Fruit fly (Drosophila melanogaster): Measurements from ENCODE around the gene PH4alphaNE2.

DNA sequence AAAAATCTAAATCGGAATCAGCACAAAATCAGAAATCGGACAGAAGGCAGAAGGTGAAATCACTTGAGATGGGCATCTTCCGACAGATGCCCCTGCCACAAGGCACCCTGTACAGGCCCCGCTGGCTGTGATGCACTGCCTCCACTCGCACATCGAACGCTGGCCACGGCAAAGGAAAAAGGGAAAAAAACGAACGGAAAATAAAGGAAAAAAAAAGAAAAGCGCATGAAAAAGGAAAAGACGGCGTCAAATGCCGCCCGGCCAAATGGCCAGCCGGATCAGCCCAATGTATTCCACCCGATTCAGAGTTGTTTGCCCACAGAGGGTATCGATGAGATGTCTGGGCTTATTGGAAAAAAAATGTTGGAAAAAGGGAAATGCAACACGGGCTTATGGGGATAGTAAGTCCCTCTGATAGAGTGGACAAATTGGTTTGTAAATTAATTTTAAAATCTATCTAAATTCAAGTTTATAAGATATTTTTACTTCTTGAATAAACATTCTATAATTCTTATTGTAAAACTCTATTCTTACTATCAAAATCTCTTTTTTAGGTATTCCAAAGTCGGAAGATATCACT, 19.2 kb upstream of the PH4alphaNE2 start:
- TF ChIP-seq Pif1A (GFP tag; optimal IDR thresholded peaks at IDR 0.05) (peak; percentile 3), D1 (tag; optimal IDR thresholded peaks at IDR 0.05) (no peak), CG14655 (GFP tag; optimal IDR thresholded peaks at IDR 0.05) (peak; percentile 59), EcR (GFP tag; optimal IDR thresholded peaks at IDR 0.05) (no peak), Ets98B (GFP tag; IDR thresholded peaks at IDR 0.05) (peak; percentile 52; the same call in 1 of the 2 replicates), gl (tag; optimal IDR thresholded peaks at IDR 0.05) (no peak), CG4496 (GFP tag; IDR thresholded peaks at IDR 0.05) (peak; percentile 64), CG9948 (tag; optimal IDR thresholded peaks at IDR 0.05) (no peak), Snoo (tag; optimal IDR thresholded peaks at IDR 0.05) (no peak), CG32121 (GFP tag; IDR thresholded peaks at IDR 0.05) (no peak; the same call in 1 of the 2 replicates), CG10348 (GFP tag; IDR thresholded peaks at IDR 0.05) (no peak), CG17806 (tag; optimal IDR thresholded peaks at IDR 0.05) (no peak), Pif1B (GFP tag; optimal IDR thresholded peaks at IDR 0.05) (no peak), fd96Ca (GFP tag; IDR thresholded peaks at IDR 0.05) (peak; percentile 73; the same call in 2 of the 3 replicates)

Measured in whole organism, pupa.